Fruit fly (Drosophila melanogaster) whole organism, wandering third instar larva: ENCODE results near the gene CG6696.

ENCODE experiments used
- Dif ChIP-seq: fragments of 200-275, 200-300 bp; sonication (Bioruptor generic); optimal IDR thresholded peaks from 2 replicates; lab custom pipeline; 2018; ENCODE audit warnings: missing biosample characterization, missing genetic modification characterization; ENCODE audit not compliant: partially characterized antibody
- OdsH ChIP-seq: fragments of 200-800 bp; sonication (Bioruptor generic); optimal IDR thresholded peaks from 2 replicates; lab custom pipeline; 2016; ENCODE audit warnings: missing biosample characterization, mild to moderate bottlenecking, missing genetic modification characterization
- dmrt93B ChIP-seq: fragments of 200-800 bp; sonication (Bioruptor generic); optimal IDR thresholded peaks from 2 replicates; lab custom pipeline; 2018; ENCODE audit warnings: missing biosample characterization, mild to moderate bottlenecking, missing genetic modification characterization
- dsf ChIP-seq: sonication (Bioruptor generic); optimal IDR thresholded peaks from 2 replicates; lab custom pipeline; 2016; ENCODE audit warnings: missing biosample characterization, missing genetic modification characterization, borderline replicate concordance

- TF ChIP-seq dmrt93B (GFP tag; lab: Kevin White, UChicago) (no peak), Dif (GFP tag; lab: Kevin White, UChicago) (no peak), dsf (GFP tag; lab: Kevin White, UChicago) (no peak), OdsH (GFP tag; lab: Kevin White, UChicago) (no peak)
Measured at dm6 chrX:18669811-18670477, 8.0 kb upstream of the CG6696 start.
